Worm (Caenorhabditis elegans) whole organism, midembryonic: ENCODE results near the gene F32D8.5.

ENCODE experiments used
- T22C8.4 ChIP-seq: fragments of 200-800 bp; sonication (Bioruptor generic); IDR thresholded peaks from 2 replicates; pipeline ENCODE4 v1.3.6; 2022; ENCODE audit warnings: missing genetic modification characterization, missing compliant biosample characterization
- cog-1 ChIP-seq: sonication (generic microtip); optimal IDR thresholded peaks from 2 replicates; lab custom pipeline; 2016; ENCODE audit warnings: missing genetic modification characterization, missing compliant biosample characterization
- flt-1 ChIP-seq: fragments of 200-800 bp; sonication (Bioruptor generic); IDR thresholded peaks from 2 replicates; pipeline ENCODE4 v1.3.6; 2022; ENCODE audit warnings: missing genetic modification characterization, missing compliant biosample characterization
- klf-2 ChIP-seq: fragments of 200-800 bp; sonication (Bioruptor generic); conservative IDR thresholded peaks from 2 replicates; pipeline ENCODE4 v1.3.6; 2022; ENCODE audit warnings: missing genetic modification reagents, missing genetic modification characterization, missing compliant biosample characterization
- med-1 ChIP-seq: sonication (generic microtip); optimal IDR thresholded peaks from 2 replicates; lab custom pipeline; 2017; ENCODE audit warnings: missing genetic modification characterization, mild to moderate bottlenecking, missing compliant biosample characterization, antibody characterized with exemption, missing genetic modification reagents; ENCODE audit not compliant: insufficient read depth
- ref-1 ChIP-seq: fragments of 200-800 bp; sonication (Bioruptor generic); conservative IDR thresholded peaks from 2 replicates; pipeline ENCODE4 v1.3.6; 2022; ENCODE audit warnings: missing genetic modification reagents, missing genetic modification characterization, missing compliant biosample characterization
- tab-1 ChIP-seq: fragments of 200-800 bp; sonication (Bioruptor generic); IDR thresholded peaks from 2 replicates; pipeline ENCODE4 v1.3.6; 2022; ENCODE audit warnings: missing genetic modification characterization, missing compliant biosample characterization
- ztf-23 ChIP-seq: fragments of 200-800 bp; sonication (Bioruptor generic); IDR thresholded peaks from 2 replicates; pipeline ENCODE4 v1.3.6; 2022; ENCODE audit warnings: missing genetic modification reagents, missing genetic modification characterization, missing compliant biosample characterization
- ztf-29 ChIP-seq: fragments of 200-800 bp; sonication (Bioruptor generic); IDR thresholded peaks from 2 replicates; pipeline ENCODE4 v1.3.6; 2022; ENCODE audit warnings: missing genetic modification reagents, missing genetic modification characterization, missing compliant biosample characterization

The F32D8.5 gene

DNA sequence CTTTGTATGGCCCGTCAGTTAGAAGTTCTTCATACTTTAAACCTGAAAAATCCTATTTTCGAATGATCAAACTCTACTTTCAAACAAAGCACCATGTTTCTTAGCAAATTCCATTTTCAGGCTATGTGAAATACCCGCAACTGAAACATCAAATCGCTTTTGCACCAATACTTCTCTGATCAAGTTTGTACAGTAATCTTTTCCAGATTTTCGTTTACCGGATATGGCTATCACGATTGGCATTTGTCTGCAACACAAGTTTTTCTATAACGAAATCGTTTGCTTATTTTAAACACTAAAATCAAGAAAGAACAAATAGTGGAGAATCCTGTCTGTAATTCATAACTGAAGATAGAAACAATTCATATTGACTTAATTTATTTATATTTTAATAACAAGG lies 1.7 kb downstream of the F32D8.5 start, which contains the start of gene F32D8.13:
TSS of gene F32D8.13 (minus strand) at position 249 of the 400 bp plus-strand sequence.
- no peak for TF ChIP-seq T22C8.4 (GFP tag; lab: Robert Waterston, UW)
- TF ChIP-seq ztf-23 (GFP tag; lab: Robert Waterston, UW): no peak
- TF ChIP-seq flt-1 (GFP tag; lab: Robert Waterston, UW): no peak
- no peak for TF ChIP-seq tab-1
- TF ChIP-seq klf-2: no peak
- no peak for TF ChIP-seq ztf-29 (GFP tag; lab: Robert Waterston, UW)
- TF ChIP-seq ref-1 (GFP tag; lab: Robert Waterston, UW): no peak
- no peak for TF ChIP-seq cog-1 (tag; lab: Kevin White, UChicago)
- TF ChIP-seq med-1 (GFP tag; lab: Kevin White, UChicago): no peak

DNA sequence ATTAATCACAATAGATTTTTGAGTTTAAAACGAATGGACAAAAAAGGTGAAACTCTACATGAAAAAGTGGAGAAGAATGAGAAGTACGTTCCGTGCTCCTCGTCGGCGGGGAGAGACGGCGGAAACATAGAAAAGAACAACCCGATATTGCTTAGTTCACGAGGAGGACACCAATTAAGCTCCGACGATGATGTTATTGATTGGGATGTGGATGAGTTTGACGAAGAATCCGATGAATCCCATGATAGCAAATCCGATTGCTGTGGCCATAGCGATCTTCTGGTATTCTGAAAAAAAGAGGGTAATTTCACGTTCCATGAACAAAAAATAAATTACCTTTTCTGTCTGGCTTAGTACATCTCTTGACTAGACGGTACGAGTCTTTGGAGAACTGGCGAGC lies 2.1 kb downstream of the F32D8.5 start:
- no peak for TF ChIP-seq cog-1 (tag; lab: Kevin White, UChicago)
- no peak for TF ChIP-seq klf-2
- TF ChIP-seq ztf-29 (GFP tag; lab: Robert Waterston, UW): no peak
- no peak for TF ChIP-seq flt-1 (GFP tag; lab: Robert Waterston, UW)
- no peak for TF ChIP-seq ztf-23 (GFP tag; lab: Robert Waterston, UW)
- no peak for TF ChIP-seq med-1 (GFP tag; lab: Kevin White, UChicago)
- TF ChIP-seq T22C8.4 (GFP tag; lab: Robert Waterston, UW): no peak
- TF ChIP-seq tab-1: no peak
- TF ChIP-seq ref-1 (GFP tag; lab: Robert Waterston, UW): no peak

DNA sequence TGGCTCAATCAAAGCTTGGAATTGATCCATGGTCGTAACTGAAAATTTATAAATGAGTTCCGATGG lies 2.3 kb downstream of the F32D8.5 start, which contains the start of gene sec-61.G:
TSS of gene sec-61.G (minus strand) at position 38 of the 66 bp plus-strand sequence.
- TF ChIP-seq flt-1 (GFP tag; lab: Robert Waterston, UW) (no peak), klf-2 (no peak), ztf-29 (GFP tag; lab: Robert Waterston, UW) (no peak)

- peak; percentile 95 for TF ChIP-seq cog-1 (tag; lab: Kevin White, UChicago)
- no peak for TF ChIP-seq klf-2
- peak; percentile 90 for TF ChIP-seq ztf-23 (GFP tag; lab: Robert Waterston, UW)
- peak; percentile 86 for TF ChIP-seq flt-1 (GFP tag; lab: Robert Waterston, UW)
- TF ChIP-seq ztf-29 (GFP tag; lab: Robert Waterston, UW): no peak
- peak; percentile 49; the same call in 1 of the 2 replicates for TF ChIP-seq T22C8.4 (GFP tag; lab: Robert Waterston, UW)
- TF ChIP-seq ref-1 (GFP tag; lab: Robert Waterston, UW): no peak
- TF ChIP-seq med-1 (GFP tag; lab: Kevin White, UChicago): no peak
- TF ChIP-seq tab-1: 0 out of 2 replicates have a peak, but pooled peaks have one; percentile 36
Measured at ce11 chrV:10897172-10897571, 2.6 kb downstream of the F32D8.5 start.

ce11 chrV:10898107-10898506 lies 3.5 kb downstream of the F32D8.5 start, which contains the start of gene F32D8.7:
F32D8.7 (plus strand) TSS chrV:10898435.
- TF ChIP-seq cog-1 (tag; lab: Kevin White, UChicago): no peak
- no peak for TF ChIP-seq flt-1 (GFP tag; lab: Robert Waterston, UW)

- TF ChIP-seq tab-1: no peak
- TF ChIP-seq flt-1 (GFP tag; lab: Robert Waterston, UW): no peak
- TF ChIP-seq cog-1 (tag; lab: Kevin White, UChicago): no peak
- no peak for TF ChIP-seq ref-1 (GFP tag; lab: Robert Waterston, UW)
- TF ChIP-seq T22C8.4 (GFP tag; lab: Robert Waterston, UW): no peak
- TF ChIP-seq med-1 (GFP tag; lab: Kevin White, UChicago): no peak
- TF ChIP-seq ztf-23 (GFP tag; lab: Robert Waterston, UW): no peak
- no peak for TF ChIP-seq klf-2
- no peak for TF ChIP-seq ztf-29 (GFP tag; lab: Robert Waterston, UW)
Measured at ce11 chrV:10898629-10899028, 4.0 kb downstream of the F32D8.5 start.

ce11 chrV:10901125-10901524 lies 6.5 kb downstream of the F32D8.5 start, which contains the start of gene spp-16:
spp-16 (minus strand) TSS chrV:10901303.
- no peak for TF ChIP-seq med-1 (GFP tag; lab: Kevin White, UChicago)
- no peak for TF ChIP-seq ztf-23 (GFP tag; lab: Robert Waterston, UW)
- TF ChIP-seq ref-1 (GFP tag; lab: Robert Waterston, UW): no peak
- no peak for TF ChIP-seq ztf-29 (GFP tag; lab: Robert Waterston, UW)
- TF ChIP-seq tab-1: no peak
- no peak for TF ChIP-seq flt-1 (GFP tag; lab: Robert Waterston, UW)
- TF ChIP-seq cog-1 (tag; lab: Kevin White, UChicago): no peak
- TF ChIP-seq T22C8.4 (GFP tag; lab: Robert Waterston, UW): no peak
- no peak for TF ChIP-seq klf-2

ce11 chrV:10902682-10903081 lies 8.1 kb downstream of the F32D8.5 start, which contains the start of gene F32D8.8:
F32D8.8 (minus strand) TSS chrV:10902782.
- TF ChIP-seq ref-1 (GFP tag; lab: Robert Waterston, UW) (no peak), ztf-29 (GFP tag; lab: Robert Waterston, UW) (no peak), tab-1 (no peak), ztf-23 (GFP tag; lab: Robert Waterston, UW) (no peak)

ce11 chrV:10903748-10904147 lies 9.1 kb downstream of the F32D8.5 start, which contains the start of gene F32D8.15:
F32D8.15 (plus strand) TSS chrV:10904048.
- TF ChIP-seq med-1 (GFP tag; lab: Kevin White, UChicago) (no peak), flt-1 (GFP tag; lab: Robert Waterston, UW) (no peak), T22C8.4 (GFP tag; lab: Robert Waterston, UW) (no peak), ztf-23 (GFP tag; lab: Robert Waterston, UW) (no peak), ztf-29 (GFP tag; lab: Robert Waterston, UW) (no peak), cog-1 (tag; lab: Kevin White, UChicago) (no peak), klf-2 (no peak), ref-1 (GFP tag; lab: Robert Waterston, UW) (no peak), tab-1 (no peak)

DNA sequence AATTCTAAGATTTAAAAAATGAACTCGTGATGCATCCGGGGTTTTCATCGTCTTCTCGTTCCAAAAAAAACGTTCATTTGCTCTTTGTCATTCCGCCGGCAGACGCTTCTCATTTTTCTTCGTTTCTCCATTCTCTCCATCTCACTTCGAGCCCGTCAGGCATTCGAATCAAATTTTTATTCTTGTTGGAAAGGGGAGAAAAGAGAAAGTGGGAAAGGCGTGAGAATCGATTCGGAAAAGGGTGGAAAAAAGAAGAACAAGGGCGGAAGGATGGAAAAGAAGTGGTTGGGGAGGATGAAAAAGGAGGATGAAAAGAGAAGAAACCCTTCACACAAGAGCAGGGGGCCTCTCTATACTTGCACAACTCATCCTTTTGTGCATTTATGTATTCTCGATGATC lies 10.2 kb downstream of the F32D8.5 start:
- no peak for TF ChIP-seq klf-2
- no peak for TF ChIP-seq ztf-23 (GFP tag; lab: Robert Waterston, UW)
- TF ChIP-seq ref-1 (GFP tag; lab: Robert Waterston, UW): no peak
- TF ChIP-seq tab-1: no peak
